Worm (Caenorhabditis elegans): ENCODE measurements around the gene F08G2.5.

DNA sequence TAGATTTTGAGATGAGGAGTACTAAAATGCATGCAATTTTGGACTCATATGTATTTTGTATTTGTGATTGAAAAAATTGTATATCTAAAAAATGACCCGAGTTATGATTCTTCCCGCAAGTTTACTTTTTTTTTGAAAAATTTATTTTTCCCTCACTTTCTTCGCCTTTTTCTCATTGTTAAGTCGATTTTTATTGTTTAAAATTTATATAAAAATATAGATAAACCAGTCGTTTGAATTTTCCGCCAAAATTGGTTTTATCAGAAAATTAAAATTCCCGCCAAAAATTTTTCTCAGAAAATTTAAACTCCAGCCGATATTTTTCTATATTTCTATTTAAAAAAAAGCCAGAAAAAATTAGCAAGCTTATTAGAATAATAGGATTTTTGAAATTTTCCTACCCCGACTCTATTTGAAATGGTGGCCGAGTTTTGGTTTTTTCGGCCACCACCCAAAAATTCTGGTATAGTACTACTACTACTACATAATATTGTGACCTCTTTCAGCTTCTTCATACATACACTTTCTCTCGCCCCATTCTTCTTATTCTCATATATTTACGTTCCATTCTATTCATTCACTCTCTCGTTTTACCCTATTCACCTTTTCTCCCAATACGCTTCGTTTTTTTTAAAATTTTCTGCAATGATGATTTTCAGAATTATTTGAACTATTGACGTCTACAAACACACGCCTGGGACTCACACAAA is 41.7 kb downstream of the F08G2.5 start, which contains the start of gene ZK131.11:
- TF ChIP-seq ccch-3 (GFP tag; optimal IDR thresholded peaks at IDR 0.05) (no peak), rcor-1 (GFP tag; IDR thresholded peaks at IDR 0.05) (no peak), nfya-1 (tag; optimal IDR thresholded peaks at IDR 0.05; ENCODE audit: borderline replicate concordance, insufficient read depth) (no peak), let-607 (tag; optimal IDR thresholded peaks at IDR 0.05) (no peak), snpc-4 (GFP tag; optimal IDR thresholded peaks at IDR 0.05) (no peak), snpc-4 (tag; optimal IDR thresholded peaks at IDR 0.05) (no peak), unc-62 (GFP tag; optimal IDR thresholded peaks at IDR 0.05) (no peak), nhr-120 (GFP tag; IDR thresholded peaks at IDR 0.05) (no peak), ceh-100 (GFP tag; IDR thresholded peaks at IDR 0.05) (no peak), ceh-40 (GFP tag; IDR thresholded peaks at IDR 0.05) (no peak), nfya-2 (GFP tag; IDR thresholded peaks at IDR 0.05) (no peak)
